Fruit fly (Drosophila melanogaster): ENCODE results near the gene SPE.

- TF ChIP-seq phol (tag; optimal IDR thresholded peaks at IDR 0.05): peak; percentile 99
- peak; percentile 99 for TF ChIP-seq CG14441 (GFP tag; IDR thresholded peaks at IDR 0.05)
- TF ChIP-seq CG7357 (GFP tag; IDR thresholded peaks at IDR 0.05): peak; percentile 98
- TF ChIP-seq Opbp (GFP tag; IDR thresholded peaks at IDR 0.05; ENCODE audit: partially characterized antibody): no peak
- TF ChIP-seq CG16779 (GFP tag; IDR thresholded peaks at IDR 0.05): peak; percentile 96
- TF ChIP-seq insv (GFP tag; optimal IDR thresholded peaks at IDR 0.05): peak; percentile 76 to 83
- TF ChIP-seq Mad (GFP tag; optimal IDR thresholded peaks at IDR 0.05): peak; percentile 99
- peak; percentile 93 for TF ChIP-seq wek (GFP tag; optimal IDR thresholded peaks at IDR 0.05)
Measured at dm6 chr3R:23669401-23670216, 16.4 kb upstream of the SPE start, which contains the start of gene CG31145.
